Fruit fly (Drosophila melanogaster): ENCODE data around the gene ICA69.

The ICA69 gene

DNA sequence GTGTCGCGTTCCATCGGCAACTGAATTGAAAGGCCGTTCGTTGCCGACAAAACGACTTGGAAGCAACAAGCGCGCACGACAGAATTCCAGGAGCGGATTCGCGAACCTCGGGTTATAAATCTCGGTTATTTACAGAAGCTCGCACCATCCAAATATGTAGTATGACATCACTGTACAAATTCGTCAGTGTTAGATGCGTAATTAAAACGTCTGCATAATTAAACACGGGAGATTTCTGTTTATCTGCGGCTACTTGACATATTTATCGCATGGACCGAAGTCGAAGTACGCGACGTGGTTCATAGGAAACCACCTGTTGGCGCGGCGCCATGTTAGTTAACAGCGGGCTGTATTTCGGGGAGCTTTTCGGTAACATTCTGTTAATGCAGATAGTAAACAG, 40.7 kb downstream of the ICA69 start, which contains the start of gene Ac78C (continued):
- TF ChIP-seq BEAF-32 (GFP tag; optimal IDR thresholded peaks at IDR 0.05) (no peak), CG30431 (GFP tag; optimal IDR thresholded peaks at IDR 0.05) (peak; percentile 54), croc (GFP tag; conservative IDR thresholded peaks at IDR 0.05) (peak; percentile 51; the same call in 2 of the 3 replicates), bigmax (GFP tag; optimal IDR thresholded peaks at IDR 0.05) (peak; percentile 1), CG2129 (GFP tag; IDR thresholded peaks at IDR 0.05; ENCODE audit: partially characterized antibody) (no peak), cwo (GFP tag; optimal IDR thresholded peaks at IDR 0.05) (peak; percentile 80), CG17802 (tag; optimal IDR thresholded peaks at IDR 0.05) (peak; percentile 48), CG16863 (GFP tag; optimal IDR thresholded peaks at IDR 0.05) (peak; percentile 83), unpg (GFP tag; optimal IDR thresholded peaks at IDR 0.05) (peak; percentile 89), Atf6 (GFP tag; IDR thresholded peaks at IDR 0.05) (peak; percentile 90), CG15073 (GFP tag; optimal IDR thresholded peaks at IDR 0.05) (no peak), CG1647 (GFP tag; optimal IDR thresholded peaks at IDR 0.05) (peak; percentile 83), TFAM (GFP tag; optimal IDR thresholded peaks at IDR 0.05) (peak; percentile 4), CG6254 (GFP tag; optimal IDR thresholded peaks at IDR 0.05) (peak; percentile 42), Sin3A (optimal IDR thresholded peaks at IDR 0.05) (no peak), tap (tag; optimal IDR thresholded peaks at IDR 0.05) (peak; percentile 76), sens-2 (GFP tag; IDR thresholded peaks at IDR 0.05) (peak; percentile 45; the same call in 1 of the 2 replicates), wek (GFP tag; optimal IDR thresholded peaks at IDR 0.05) (peak; percentile 77), lbe (GFP tag; optimal IDR thresholded peaks at IDR 0.05) (peak; percentile 1), chif (GFP tag; optimal IDR thresholded peaks at IDR 0.05) (peak; percentile 65 to 77), CG42726 (GFP tag; IDR thresholded peaks at IDR 0.05; ENCODE audit: partially characterized antibody) (0 out of 2 replicates have a peak, but pooled peaks have one; percentile 29), CG15696 (tag; optimal IDR thresholded peaks at IDR 0.05) (peak; percentile 49), cad (GFP tag; optimal IDR thresholded peaks at IDR 0.05) (no peak), fd3F (GFP tag; optimal IDR thresholded peaks at IDR 0.05) (peak; percentile 88), pb (GFP tag; optimal IDR thresholded peaks at IDR 0.05) (peak; percentile 90), D19B (GFP tag; optimal IDR thresholded peaks at IDR 0.05) (peak; percentile 80), Hmx (GFP tag; optimal IDR thresholded peaks at IDR 0.05) (peak; percentile 46), ro (GFP tag; IDR thresholded peaks at IDR 0.05) (peak; percentile 43), Spps (tag; optimal IDR thresholded peaks at IDR 0.05) (no peak), peb (GFP tag; IDR thresholded peaks at IDR 0.05) (peak; percentile 54), CG11723 (GFP tag; optimal IDR thresholded peaks at IDR 0.05) (peak; percentile 64), CG5953 (GFP tag; IDR thresholded peaks at IDR 0.05) (peak; percentile 67), CG10209 (GFP tag; optimal IDR thresholded peaks at IDR 0.05) (peak; percentile 72), CG43689 (GFP tag; IDR thresholded peaks at IDR 0.05) (no peak), CG7745 (tag; optimal IDR thresholded peaks at IDR 0.05) (no peak), CG12104 (GFP tag; optimal IDR thresholded peaks at IDR 0.05) (peak; percentile 31), wdn (GFP tag; IDR thresholded peaks at IDR 0.05) (peak; percentile 90), schlank (tag; optimal IDR thresholded peaks at IDR 0.05) (peak; percentile 92), Six4 (GFP tag; optimal IDR thresholded peaks at IDR 0.05) (peak; percentile 61), toy (GFP tag; IDR thresholded peaks at IDR 0.05) (peak; percentile 85), B-H2 (GFP tag; optimal IDR thresholded peaks at IDR 0.05) (peak; percentile 96), trh (GFP tag; optimal IDR thresholded peaks at IDR 0.05) (peak; percentile 42), zfh2 (GFP tag; optimal IDR thresholded peaks at IDR 0.05) (peak; percentile 93), CG32767 (GFP tag; IDR thresholded peaks at IDR 0.05) (peak; percentile 77), CG4854 (GFP tag; optimal IDR thresholded peaks at IDR 0.05) (peak; percentile 80), run (tag; optimal IDR thresholded peaks at IDR 0.05) (peak; percentile 72), Max (GFP tag; optimal IDR thresholded peaks at IDR 0.05) (peak; percentile 65), CG16779 (GFP tag; IDR thresholded peaks at IDR 0.05) (peak; percentile 93), CG14667 (GFP tag; IDR thresholded peaks at IDR 0.05) (peak; percentile 68), CG5180 (GFP tag; optimal IDR thresholded peaks at IDR 0.05) (peak; percentile 93), MESR4 (GFP tag; optimal IDR thresholded peaks at IDR 0.05) (peak; percentile 14)

All from whole organism, embryonic.